Fruit fly (Drosophila melanogaster) whole organism, embryonic: ENCODE results near the gene CG7907.
A peak's percentile ranks its signal among the peaks of the same experiment; 100 is the strongest.

Source experiments
- Asciz ChIP-seq: fragments of 200-800 bp; sonication (Bioruptor generic); optimal IDR thresholded peaks from 2 replicates; lab custom pipeline; 2017; ENCODE audit warnings: missing biosample characterization, mild to moderate bottlenecking, missing genetic modification characterization, missing genetic modification reagents
- Awh ChIP-seq: fragments of 200-800 bp; sonication (Bioruptor generic); IDR thresholded peaks from 2 replicates; pipeline ENCODE4, ENCODE4 v1.3.6; 2022; ENCODE audit warnings: missing biosample characterization, missing genetic modification characterization
- Bgb ChIP-seq: fragments of 200-800 bp; sonication (Bioruptor generic); IDR thresholded peaks from 2 replicates; pipeline ENCODE4 v1.3.6; 2022; ENCODE audit warnings: missing biosample characterization, missing genetic modification characterization; ENCODE audit not compliant: partially characterized antibody
- CG10543 ChIP-seq: fragments of 200-800 bp; sonication (Bioruptor generic); optimal IDR thresholded peaks from 3 replicates; lab custom pipeline; 2017; ENCODE audit warnings: missing biosample characterization, mild to moderate bottlenecking, missing genetic modification characterization, moderate library complexity
- CG10565 ChIP-seq: fragments of 200-800 bp; sonication (Bioruptor generic); optimal IDR thresholded peaks from 3 replicates; lab custom pipeline; 2016; ENCODE audit warnings: missing biosample characterization, mild to moderate bottlenecking, missing genetic modification characterization
- CG11696 ChIP-seq: fragments of 200-800 bp; sonication (Bioruptor generic); IDR thresholded peaks from 2 replicates; pipeline ENCODE4 v1.3.6; 2022; ENCODE audit warnings: missing biosample characterization, missing genetic modification characterization
- CG12769 ChIP-seq: fragments of 200-800 bp; sonication (Bioruptor generic); optimal IDR thresholded peaks from 2 replicates; lab custom pipeline; 2019; ENCODE audit warnings: missing biosample characterization, mild to moderate bottlenecking, missing genetic modification characterization, moderate library complexity
- CG13424 ChIP-seq: fragments of 200-800 bp; sonication (Bioruptor generic); optimal IDR thresholded peaks from 2 replicates; lab custom pipeline; 2019; ENCODE audit warnings: missing biosample characterization, mild to moderate bottlenecking, missing genetic modification characterization, moderate library complexity
- CG15514 ChIP-seq: fragments of 200-800 bp; sonication (Bioruptor generic); optimal IDR thresholded peaks from 3 replicates; lab custom pipeline; 2017; ENCODE audit warnings: missing biosample characterization, missing genetic modification characterization, mild to moderate bottlenecking, moderate library complexity, missing genetic modification reagents
- CG18011 ChIP-seq: fragments of 200-800 bp; sonication (Bioruptor generic); optimal IDR thresholded peaks from 2 replicates; lab custom pipeline; 2017; ENCODE audit warnings: missing biosample characterization, missing genetic modification characterization, mild to moderate bottlenecking, moderate library complexity, missing genotype
- CG2116 ChIP-seq: fragments of 200-800 bp; sonication (Bioruptor generic); optimal IDR thresholded peaks from 3 replicates; lab custom pipeline; 2018; ENCODE audit warnings: missing biosample characterization, mild to moderate bottlenecking, missing genetic modification characterization
- CG3838 ChIP-seq: fragments of 200-800 bp; sonication (Bioruptor generic); optimal IDR thresholded peaks from 3 replicates; lab custom pipeline; 2016; ENCODE audit warnings: missing biosample characterization, missing genetic modification characterization
- CG6689 ChIP-seq: fragments of 200-800 bp; sonication (Bioruptor generic); IDR thresholded peaks from 2 replicates; pipeline ENCODE4 v1.3.6; 2022; ENCODE audit warnings: missing biosample characterization, missing genetic modification characterization
- CG6854 ChIP-seq: fragments of 200-800 bp; sonication (Bioruptor generic); optimal IDR thresholded peaks from 3 replicates; lab custom pipeline; 2017; ENCODE audit warnings: missing biosample characterization, mild to moderate bottlenecking, missing genetic modification characterization
- CG8924 ChIP-seq: fragments of 200-800 bp; optimal IDR thresholded peaks from 3 replicates; lab custom pipeline; 2019; ENCODE audit warnings: missing biosample characterization, mild to moderate bottlenecking, missing genetic modification characterization, moderate library complexity
- CG9817 ChIP-seq: fragments of 200-800 bp; sonication (Bioruptor generic); optimal IDR thresholded peaks from 2 replicates; lab custom pipeline; 2018; ENCODE audit warnings: missing biosample characterization, mild to moderate bottlenecking, missing genetic modification characterization, moderate library complexity
- Doc2 ChIP-seq: fragments of 200-800 bp; sonication (Bioruptor generic); IDR thresholded peaks from 2 replicates; pipeline ENCODE4 v1.3.6; 2022; ENCODE audit warnings: missing biosample characterization, missing genetic modification characterization
- Gsc ChIP-seq: fragments of 200-800 bp; sonication (Bioruptor generic); IDR thresholded peaks from 2 replicates; pipeline ENCODE4 v1.3.6; 2022; ENCODE audit warnings: missing biosample characterization, missing genetic modification characterization
- Hr78 ChIP-seq, 2 experiments: fragments of 200-800 bp in 1 of 2; fragments of >200 bp in 1 of 2; sonication (Bioruptor generic) in 1 of 2; optimal IDR thresholded peaks; 2 replicates each; lab custom pipeline; 2017 to 2019; ENCODE audit warnings: missing biosample characterization in 2 of 2, missing genetic modification characterization in 2 of 2, mild to moderate bottlenecking in 1 of 2, moderate library complexity in 1 of 2
- Kr ChIP-seq: fragments of 200-800 bp; sonication (Bioruptor generic); optimal IDR thresholded peaks from 2 replicates; lab custom pipeline; 2017; ENCODE audit warnings: missing biosample characterization, mild to moderate bottlenecking, missing genetic modification characterization
- MBD-R2 ChIP-seq: fragments of 200-800 bp; sonication (Bioruptor generic); IDR thresholded peaks from 2 replicates; pipeline ENCODE4 v1.3.6; 2022; ENCODE audit warnings: missing biosample characterization, missing genetic modification characterization
- NC2β ChIP-seq: fragments of 200-800 bp; sonication (Bioruptor generic); optimal IDR thresholded peaks from 2 replicates; lab custom pipeline; 2016; ENCODE audit warnings: missing biosample characterization, missing genetic modification characterization
- Nf-YB ChIP-seq: fragments of 200-800 bp; sonication (Bioruptor generic); optimal IDR thresholded peaks from 3 replicates; lab custom pipeline; 2019; ENCODE audit warnings: missing biosample characterization, mild to moderate bottlenecking, missing genetic modification characterization, moderate library complexity
- Oli ChIP-seq: fragments of 200-800 bp; sonication (Bioruptor generic); optimal IDR thresholded peaks from 2 replicates; lab custom pipeline; 2018; ENCODE audit warnings: missing biosample characterization, mild to moderate bottlenecking, missing genetic modification characterization, moderate library complexity
- Vsx1 ChIP-seq: fragments of 200-800 bp; sonication (Bioruptor generic); optimal IDR thresholded peaks from 2 replicates; lab custom pipeline; 2017; ENCODE audit warnings: missing biosample characterization, mild to moderate bottlenecking, missing genetic modification characterization, missing genetic modification reagents
- Xrp1 ChIP-seq: fragments of 200-800 bp; sonication (Bioruptor generic); IDR thresholded peaks from 2 replicates; pipeline ENCODE4 v1.3.6; 2022; ENCODE audit warnings: missing biosample characterization, missing genetic modification characterization
- YL-1 ChIP-seq: fragments of 200-800 bp; sonication (Bioruptor generic); optimal IDR thresholded peaks from 3 replicates; lab custom pipeline; 2017; ENCODE audit warnings: missing biosample characterization, mild to moderate bottlenecking, missing genetic modification characterization
- abd-A ChIP-seq: fragments of 200-800 bp; sonication (Bioruptor generic); optimal IDR thresholded peaks from 3 replicates; lab custom pipeline; 2019; ENCODE audit warnings: missing biosample characterization, mild to moderate bottlenecking, missing genetic modification characterization, moderate library complexity
- chinmo ChIP-seq: fragments of 200-800 bp; sonication (Bioruptor generic); IDR thresholded peaks from 4 replicates; pipeline ENCODE4 v1.3.6; 2022; ENCODE audit warnings: missing biosample characterization, missing genetic modification characterization; ENCODE audit not compliant: partially characterized antibody
- ewg ChIP-seq: fragments of 200-800 bp; sonication (Bioruptor generic); optimal IDR thresholded peaks from 3 replicates; lab custom pipeline; 2017; ENCODE audit warnings: mild to moderate bottlenecking, missing biosample characterization, missing genetic modification reagents, missing genetic modification characterization
- grn ChIP-seq: fragments of 200-800 bp; sonication (Bioruptor generic); optimal IDR thresholded peaks from 3 replicates; lab custom pipeline; 2017; ENCODE audit warnings: missing biosample characterization, missing genetic modification characterization
- gsb ChIP-seq: fragments of 200-800 bp; sonication (Bioruptor generic); IDR thresholded peaks from 2 replicates; pipeline ENCODE4 v1.3.6; 2022; ENCODE audit warnings: missing biosample characterization, missing genetic modification characterization
- gsb-n ChIP-seq: fragments of 200-800 bp; sonication (Bioruptor generic); optimal IDR thresholded peaks from 3 replicates; lab custom pipeline; 2018; ENCODE audit warnings: missing biosample characterization, mild to moderate bottlenecking, missing genetic modification characterization
- hb ChIP-seq: fragments of 200-800 bp; sonication (Bioruptor generic); IDR thresholded peaks from 3 replicates; pipeline ENCODE4 v1.3.6; 2022; ENCODE audit warnings: missing biosample characterization, missing genetic modification characterization; ENCODE audit not compliant: partially characterized antibody
- hkb ChIP-seq, 2 experiments: fragments of 200-800 bp in 1 of 2; fragments of >200 bp in 1 of 2; sonication (Bioruptor generic) in 1 of 2; IDR thresholded peaks in 1 of 2; optimal IDR thresholded peaks in 1 of 2; 2 replicates each; pipeline versions ENCODE4 v1.3.6 to Lab custom; 2017 to 2022; ENCODE audit warnings: missing biosample characterization in 1 of 2, missing genetic modification characterization in 1 of 2
- kni ChIP-seq: fragments of 200-800 bp; sonication (Bioruptor generic); optimal IDR thresholded peaks from 3 replicates; lab custom pipeline; 2017; ENCODE audit warnings: mild to moderate bottlenecking, missing biosample characterization, missing genetic modification reagents, missing genetic modification characterization
- lilli ChIP-seq: fragments of 200-800 bp; sonication (Bioruptor generic); optimal IDR thresholded peaks from 3 replicates; lab custom pipeline; 2016; ENCODE audit warnings: missing biosample characterization, missing genetic modification characterization
- oc ChIP-seq: fragments of 200-800 bp; sonication (Bioruptor generic); optimal IDR thresholded peaks from 2 replicates; lab custom pipeline; 2018; ENCODE audit warnings: missing biosample characterization, mild to moderate bottlenecking, missing genetic modification characterization, moderate library complexity
- ranshi ChIP-seq: fragments of 200-800 bp; sonication (Bioruptor generic); IDR thresholded peaks from 2 replicates; pipeline ENCODE4 v1.3.6; 2022; ENCODE audit warnings: missing biosample characterization, missing genetic modification characterization
- slou ChIP-seq: fragments of 200-800 bp; sonication (Bioruptor generic); optimal IDR thresholded peaks from 3 replicates; lab custom pipeline; 2016; ENCODE audit warnings: missing biosample characterization, missing genetic modification characterization
- sr ChIP-seq: fragments of 200-800 bp; sonication (Bioruptor generic); IDR thresholded peaks from 3 replicates; pipeline ENCODE4 v1.3.6; 2022; ENCODE audit warnings: missing biosample characterization, missing genetic modification characterization
- tx ChIP-seq: fragments of 200-800 bp; sonication (Bioruptor generic); optimal IDR thresholded peaks from 2 replicates; lab custom pipeline; 2016; ENCODE audit warnings: missing biosample characterization, missing genetic modification characterization
- unc-4 ChIP-seq: fragments of 200-800 bp; sonication (Bioruptor generic); IDR thresholded peaks from 2 replicates; pipeline ENCODE4 v1.3.6; 2022; ENCODE audit warnings: missing biosample characterization, missing genetic modification characterization; ENCODE audit not compliant: partially characterized antibody
- vvl ChIP-seq: fragments of 200-800 bp; sonication (Bioruptor generic); IDR thresholded peaks from 2 replicates; pipeline ENCODE4 v1.3.6; 2022; ENCODE audit warnings: missing biosample characterization, missing genetic modification characterization
- wdn ChIP-seq: fragments of 200-800 bp; sonication (Bioruptor generic); IDR thresholded peaks from 2 replicates; pipeline ENCODE4 v1.3.6; 2022; ENCODE audit warnings: missing biosample characterization, missing genetic modification characterization
- wor ChIP-seq: fragments of 200-800 bp; sonication (Bioruptor generic); IDR thresholded peaks from 2 replicates; pipeline ENCODE4 v1.3.6; 2022; ENCODE audit warnings: missing biosample characterization, missing genetic modification characterization

CG7907 gene

DNA sequence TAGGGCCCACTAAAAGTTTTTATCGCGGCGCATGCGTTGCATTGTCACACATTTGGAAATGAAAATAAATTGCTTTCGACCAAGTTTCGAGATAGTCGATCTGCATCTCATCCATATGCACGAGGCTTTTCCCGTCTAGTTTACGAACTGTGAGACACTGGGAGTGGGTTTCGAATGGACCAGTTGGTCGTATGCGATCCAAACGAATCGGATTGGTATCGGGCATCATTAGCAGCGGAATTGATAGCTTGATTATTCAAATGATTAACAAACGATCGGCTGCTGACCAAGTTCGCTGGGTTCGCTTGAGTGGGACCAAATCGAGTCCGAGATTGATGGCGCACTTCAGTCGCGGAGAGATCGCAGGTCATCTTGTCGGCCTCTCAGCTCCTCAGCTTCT lies 36.6 kb downstream of the CG7907 start:
- TF ChIP-seq abd-A (tag; lab: Kevin White, UChicago) (peak; percentile 97), CG10543 (GFP tag; lab: Kevin White, UChicago) (peak; percentile 15), CG6689 (GFP tag; lab: Robert Waterston, UW) (no peak), grn (peak; percentile 76), sr (no peak), CG15514 (GFP tag; lab: Kevin White, UChicago) (no peak), Awh (GFP tag; lab: Robert Waterston, UW) (peak; percentile 97), wor (no peak), oc (peak; percentile 77), tx (GFP tag; lab: Kevin White, UChicago) (no peak), Xrp1 (GFP tag; lab: Robert Waterston, UW) (no peak), Oli (tag; lab: Kevin White, UChicago) (no peak), CG8924 (tag; lab: Kevin White, UChicago) (no peak), wdn (GFP tag; lab: Robert Waterston, UW) (no peak), Asciz (GFP tag; lab: Kevin White, UChicago) (no peak), kni (peak; percentile 50), Kr (GFP tag; lab: Kevin White, UChicago) (no peak), Hr78 (GFP tag; optimal IDR thresholded peaks at IDR 0.05; lab: Kevin White, UChicago) (peak in 1 of 2 experiments; percentile 64), gsb-n (tag; lab: Kevin White, UChicago) (peak; percentile 7), Nf-YB (GFP tag; lab: Kevin White, UChicago) (peak; percentile 50), Doc2 (no peak), gsb (no peak), vvl (peak; percentile 96), CG12769 (tag; lab: Kevin White, UChicago) (peak; percentile 56), lilli (GFP tag; lab: Kevin White, UChicago) (no peak)

DNA sequence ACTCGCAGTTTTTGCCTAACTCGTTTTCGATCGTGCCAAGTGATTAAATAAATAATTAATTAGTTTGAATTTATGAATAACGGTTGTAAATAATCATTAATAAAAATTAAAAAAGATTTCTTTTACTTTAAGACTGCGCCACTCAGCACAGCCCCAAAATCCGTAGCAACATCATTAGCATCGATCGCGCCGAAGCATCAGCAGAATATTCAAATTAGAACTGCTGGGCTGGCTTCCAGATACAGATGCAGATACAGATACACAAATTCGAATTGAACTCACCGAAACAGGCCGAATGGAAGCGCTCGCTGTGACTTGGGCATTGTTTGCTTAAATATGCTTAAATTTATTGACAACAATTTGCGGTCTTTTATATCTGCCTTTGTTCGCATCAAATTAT lies 37.2 kb downstream of the CG7907 start:
- TF ChIP-seq slou (GFP tag; lab: Kevin White, UChicago): no peak
- 0 out of 4 replicates have a peak, but pooled peaks have one; percentile 67 for TF ChIP-seq chinmo (GFP tag; lab: Robert Waterston, UW)
- peak; percentile 68 for TF ChIP-seq Awh (GFP tag; lab: Robert Waterston, UW)

dm6 chr3R:21445327-21445726 lies 41.8 kb downstream of the CG7907 start:
- no peak for TF ChIP-seq CG10565 (GFP tag; lab: Kevin White, UChicago)
- no peak for TF ChIP-seq NC2β (GFP tag; lab: Kevin White, UChicago)
- 0 out of 2 replicates have a peak, but pooled peaks have one; percentile 18 for TF ChIP-seq Gsc (GFP tag; lab: Robert Waterston, UW)
- peak; percentile 37; the same call in 1 of the 3 replicates for TF ChIP-seq hb (GFP tag; lab: Robert Waterston, UW)

DNA sequence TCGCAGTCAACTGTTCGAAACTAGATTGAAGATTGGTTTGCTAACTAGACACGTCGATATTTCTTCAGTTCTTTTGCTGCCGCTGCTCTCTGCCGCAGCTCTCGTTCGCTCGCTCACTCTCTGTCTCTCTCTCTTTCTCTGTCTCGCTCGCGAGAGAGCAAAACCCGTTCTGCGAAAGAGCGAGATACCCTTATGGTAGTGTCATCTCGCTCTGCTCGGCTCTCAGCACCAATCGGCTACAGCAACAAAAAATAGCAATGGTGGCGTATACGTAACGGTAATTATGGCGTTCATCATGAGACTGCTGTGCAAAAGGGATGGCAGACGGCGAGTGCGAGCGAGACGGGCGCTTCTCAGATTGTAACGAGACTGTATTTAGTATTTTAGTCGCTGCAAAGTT lies 42.8 kb downstream of the CG7907 start, which contains the start of gene lbe:
Gene lbe, minus strand, starts transcription at position 204 of the 400 bp plus-strand sequence.
- no peak for TF ChIP-seq CG11696 (GFP tag; lab: Robert Waterston, UW)
- peak; percentile 94 for TF ChIP-seq ewg (GFP tag; lab: Kevin White, UChicago)
- TF ChIP-seq CG18011 (GFP tag; lab: Kevin White, UChicago): no peak
- TF ChIP-seq Bgb (GFP tag; lab: Robert Waterston, UW): no peak; the same call in 1 of the 2 replicates
- TF ChIP-seq CG3838 (GFP tag; lab: Kevin White, UChicago): no peak
- 0 out of 2 replicates have a peak, but pooled peaks have one; percentile 27 for TF ChIP-seq unc-4 (GFP tag; lab: Robert Waterston, UW)
- TF ChIP-seq YL-1: no peak
- no peak for TF ChIP-seq CG13424 (tag; lab: Kevin White, UChicago)
- no peak for TF ChIP-seq CG6854 (GFP tag; lab: Kevin White, UChicago)
- no peak for TF ChIP-seq CG9817
- no peak for TF ChIP-seq CG2116 (GFP tag; lab: Kevin White, UChicago)
- no peak for TF ChIP-seq ranshi (GFP tag; lab: Robert Waterston, UW)
- TF ChIP-seq Awh (GFP tag; lab: Robert Waterston, UW): no peak; the same call in 1 of the 2 replicates
- no peak for TF ChIP-seq hkb (optimal IDR thresholded peaks at IDR 0.05; lab: Kevin White, UChicago)
- TF ChIP-seq hkb (GFP tag; IDR thresholded peaks at IDR 0.05; lab: Robert Waterston, UW): peak; percentile 29; the same call in 1 of the 2 replicates
- no peak for TF ChIP-seq Vsx1 (GFP tag; lab: Kevin White, UChicago)
- no peak for TF ChIP-seq MBD-R2 (GFP tag; lab: Robert Waterston, UW)
